Worm (Caenorhabditis elegans): ENCODE measurements around the gene F43C11.8.

The F43C11.8 gene

ce11 chrII:2341515-2341914 lies 9.2 kb downstream of the F43C11.8 start, which contains the start of gene enri-1:
Gene enri-1, minus strand, starts transcription at chrII:2341615.
- TF ChIP-seq snpc-1.3 (tag; optimal IDR thresholded peaks at IDR 0.05; ENCODE audit: insufficient read depth) (no peak), somi-1 (GFP tag; optimal IDR thresholded peaks at IDR 0.05) (no peak), ceh-91 (GFP tag; IDR thresholded peaks at IDR 0.05) (no peak), mcd-1 (GFP tag; IDR thresholded peaks at IDR 0.05) (no peak), rcor-1 (GFP tag; IDR thresholded peaks at IDR 0.05) (no peak), F57C9.4 (tag; optimal IDR thresholded peaks at IDR 0.05) (no peak), egrh-3 (GFP tag; IDR thresholded peaks at IDR 0.05) (no peak), ztf-25 (GFP tag; IDR thresholded peaks at IDR 0.05) (no peak), let-607 (tag; optimal IDR thresholded peaks at IDR 0.05) (no peak), ceh-79 (tag; optimal IDR thresholded peaks at IDR 0.05) (no peak), xnd-1 (tag; optimal IDR thresholded peaks at IDR 0.05) (no peak), F55B11.4 (tag; optimal IDR thresholded peaks at IDR 0.05; ENCODE audit: borderline replicate concordance, insufficient read depth) (no peak), sdz-38 (tag; optimal IDR thresholded peaks at IDR 0.05) (no peak), efl-1 (GFP tag; optimal IDR thresholded peaks at IDR 0.05) (no peak), cebp-2 (GFP tag; IDR thresholded peaks at IDR 0.05) (no peak), hrde-1 (tag; optimal IDR thresholded peaks at IDR 0.05; ENCODE audit: borderline replicate concordance) (no peak), Y79H2A.3 (GFP tag; conservative IDR thresholded peaks at IDR 0.05) (no peak)

- no peak for TF ChIP-seq ztf-6 (GFP tag; IDR thresholded peaks at IDR 0.05)
- peak; percentile 25 for TF ChIP-seq attf-5 (GFP tag; optimal IDR thresholded peaks at IDR 0.05)
- no peak for TF ChIP-seq lsy-27 (tag; optimal IDR thresholded peaks at IDR 0.05; ENCODE audit: borderline replicate concordance, insufficient read depth)
- TF ChIP-seq attf-3 (GFP tag; conservative IDR thresholded peaks at IDR 0.05), result peak; percentile 89
Observed at ce11 chrII:2342004-2342479, 9.7 kb downstream of the F43C11.8 start, which contains the start of gene F43C11.6. Gene F43C11.6, plus strand, starts transcription at chrII:2342429.

DNA sequence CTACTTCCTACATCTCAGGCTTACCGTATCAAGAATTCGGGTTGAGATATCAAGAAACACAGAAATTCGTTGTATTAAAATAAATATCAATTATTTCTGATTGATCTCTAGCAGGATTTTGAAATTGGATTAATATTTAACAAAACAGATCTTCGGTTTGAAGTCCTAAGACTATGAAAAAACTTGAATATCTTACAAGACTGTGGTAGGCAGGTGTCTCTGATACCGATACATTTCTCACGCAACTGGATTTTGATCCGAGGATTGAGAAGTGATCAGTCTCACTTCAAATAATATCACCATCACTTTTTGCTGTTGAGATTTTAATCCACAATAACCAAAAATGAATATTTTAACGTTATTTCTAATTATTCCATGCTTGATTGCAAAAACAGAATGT lies 14.4 kb downstream of the F43C11.8 start, which contains the start of gene F43C11.4:
TSS of gene F43C11.4 (plus strand) at position 301 of the 400 bp plus-strand sequence.
- no peak for TF ChIP-seq F23B12.7 (tag; optimal IDR thresholded peaks at IDR 0.05; ENCODE audit: insufficient read depth)
- no peak for TF ChIP-seq nfya-1 (tag; optimal IDR thresholded peaks at IDR 0.05; ENCODE audit: borderline replicate concordance, insufficient read depth)
- no peak for TF ChIP-seq Y56A3A.18 (GFP tag; IDR thresholded peaks at IDR 0.05)
- TF ChIP-seq ztf-22 (GFP tag; optimal IDR thresholded peaks at IDR 0.05), result no peak
- no peak for TF ChIP-seq repo-1 (tag; optimal IDR thresholded peaks at IDR 0.05)
- TF ChIP-seq ztf-3 (GFP tag; optimal IDR thresholded peaks at IDR 0.05), result no peak

ce11 chrII:2348005-2348404 lies 15.7 kb downstream of the F43C11.8 start:
- TF ChIP-seq hsf-1 (GFP tag; IDR thresholded peaks at IDR 0.05), result peak; percentile 93

- TF ChIP-seq nhr-120 (GFP tag; IDR thresholded peaks at IDR 0.05), result no peak
- TF ChIP-seq nfyb-1 (GFP tag; IDR thresholded peaks at IDR 0.05), result no peak
- TF ChIP-seq mel-28 (tag; optimal IDR thresholded peaks at IDR 0.05; ENCODE audit: borderline replicate concordance), result no peak
- TF ChIP-seq cebp-2 (GFP tag; IDR thresholded peaks at IDR 0.05), result no peak
- no peak for TF ChIP-seq zfh-2 (GFP tag; conservative IDR thresholded peaks at IDR 0.05)
- no peak for TF ChIP-seq aptf-3 (GFP tag; IDR thresholded peaks at IDR 0.05)
- TF ChIP-seq T07F8.4 (tag; optimal IDR thresholded peaks at IDR 0.05), result no peak
- TF ChIP-seq zim-3 (tag; optimal IDR thresholded peaks at IDR 0.05), result no peak
- no peak for TF ChIP-seq lir-1 (GFP tag; conservative IDR thresholded peaks at IDR 0.05)
- TF ChIP-seq lsl-1 (GFP tag; optimal IDR thresholded peaks at IDR 0.05), result no peak
- no peak for TF ChIP-seq dpff-1 (tag; optimal IDR thresholded peaks at IDR 0.05)
- no peak for TF ChIP-seq lag-1 (GFP tag; IDR thresholded peaks at IDR 0.05)
- TF ChIP-seq attf-6 (GFP tag; IDR thresholded peaks at IDR 0.05), result no peak
- TF ChIP-seq attf-3 (GFP tag; conservative IDR thresholded peaks at IDR 0.05), result no peak
- TF ChIP-seq ccch-3 (GFP tag; optimal IDR thresholded peaks at IDR 0.05), result no peak
- no peak for TF ChIP-seq let-607 (tag; optimal IDR thresholded peaks at IDR 0.05)
- TF ChIP-seq lin-35 (GFP tag; optimal IDR thresholded peaks at IDR 0.05), result no peak
Observed at ce11 chrII:2352546-2352945, 20.2 kb downstream of the F43C11.8 start, which contains the start of gene F43C11.10. Gene F43C11.10, minus strand, starts transcription at chrII:2352646.

Data from whole organism, young adult.